Worm (Caenorhabditis elegans) whole organism, L4 larva: ENCODE results near the gene K07H8.11.

Source experiments
- D1046.2 ChIP-seq: fragments of 200-800 bp; sonication (Bioruptor generic); IDR thresholded peaks from 2 replicates; pipeline ENCODE4 v1.3.6; 2022; ENCODE audit warnings: missing genetic modification characterization, missing compliant biosample characterization
- R02D3.7 ChIP-seq: fragments of 150-350 bp; sonication (generic microtip); optimal IDR thresholded peaks from 3 replicates; lab custom pipeline; 2014; ENCODE audit warnings: missing biosample characterization, missing genetic modification characterization
- T26A8.4 ChIP-seq: fragments of 200-800 bp; sonication (Bioruptor generic); IDR thresholded peaks from 2 replicates; pipeline ENCODE4 v1.3.6; 2022; ENCODE audit warnings: missing genetic modification characterization, missing compliant biosample characterization
- aha-1 ChIP-seq: fragments of 150-350 bp; peaks from one replicate; lab custom pipeline; 2014; ENCODE audit warnings: missing biosample characterization, missing genetic modification characterization
- aly-2 ChIP-seq: sonication (generic microtip); optimal IDR thresholded peaks from 2 replicates; lab custom pipeline; 2018; ENCODE audit warnings: missing biosample characterization, missing genetic modification characterization
- ama-1 ChIP-seq: fragments of 150-350 bp; optimal IDR thresholded peaks from 2 replicates; lab custom pipeline; 2014; ENCODE audit warnings: inconsistent platforms, mixed read lengths
- attf-4 ChIP-seq: sonication (generic microtip); optimal IDR thresholded peaks from 3 replicates; lab custom pipeline; 2017; ENCODE audit warnings: missing biosample characterization, missing genetic modification characterization
- ceh-32 ChIP-seq: sonication (generic microtip); optimal IDR thresholded peaks from 2 replicates; lab custom pipeline; 2016; ENCODE audit warnings: mild to moderate bottlenecking, missing genetic modification characterization, missing compliant biosample characterization; ENCODE audit not compliant: poor library complexity
- ces-1 ChIP-seq: fragments of 150-350 bp; sonication (generic microtip); optimal IDR thresholded peaks from 4 replicates; lab custom pipeline; 2014; ENCODE audit warnings: missing biosample characterization, missing genetic modification reagents, missing genetic modification characterization
- cey-2 ChIP-seq: sonication (generic microtip); optimal IDR thresholded peaks from 3 replicates; lab custom pipeline; 2017; ENCODE audit warnings: missing genetic modification characterization, mild to moderate bottlenecking, missing compliant biosample characterization, antibody characterized with exemption, borderline replicate concordance; ENCODE audit not compliant: insufficient read depth
- ctbp-1 ChIP-seq: fragments of 200-800 bp; sonication (Bioruptor generic); IDR thresholded peaks from 2 replicates; pipeline ENCODE4 v1.3.6; 2022; ENCODE audit warnings: missing genetic modification reagents, missing genetic modification characterization, missing compliant biosample characterization
- dmd-6 ChIP-seq: fragments of 200-800 bp; sonication (Bioruptor generic); IDR thresholded peaks from 2 replicates; pipeline ENCODE4 v1.3.6; 2022; ENCODE audit warnings: missing genetic modification reagents, missing genetic modification characterization, missing compliant biosample characterization
- dve-1 ChIP-seq: sonication (generic microtip); optimal IDR thresholded peaks from 2 replicates; lab custom pipeline; 2017; ENCODE audit warnings: antibody characterized with exemption, mild to moderate bottlenecking, missing genetic modification characterization, missing compliant biosample characterization; ENCODE audit not compliant: insufficient read depth
- gei-8 ChIP-seq: fragments of 200-800 bp; sonication (Bioruptor generic); optimal IDR thresholded peaks from 2 replicates; lab custom pipeline; 2018; ENCODE audit warnings: mild to moderate bottlenecking, missing genetic modification characterization, missing compliant biosample characterization
- hif-1 ChIP-seq, 2 experiments: sonication (generic microtip); optimal IDR thresholded peaks; 2 replicates each; lab custom pipeline; 2016 to 2017; ENCODE audit warnings: missing compliant biosample characterization in 2 of 2, missing genetic modification characterization in 2 of 2, missing genetic modification reagents in 2 of 2, missing genotype in 2 of 2, mild to moderate bottlenecking in 1 of 2
- hlh-11 ChIP-seq: fragments of 200-800 bp; sonication (Bioruptor generic); optimal IDR thresholded peaks from 2 replicates; lab custom pipeline; 2018; ENCODE audit warnings: mild to moderate bottlenecking, missing genetic modification characterization, missing compliant biosample characterization
- lim-7 ChIP-seq: fragments of 200-800 bp; sonication (Bioruptor generic); IDR thresholded peaks from 2 replicates; pipeline ENCODE4 v1.3.6; 2022; ENCODE audit warnings: missing genetic modification characterization, missing compliant biosample characterization
- lin-15B ChIP-seq: fragments of 150-350 bp; sonication (generic microtip); optimal IDR thresholded peaks from 3 replicates; lab custom pipeline; 2014; ENCODE audit warnings: missing biosample characterization, missing genetic modification characterization
- lin-29 ChIP-seq: fragments of 200-800 bp; sonication (Bioruptor generic); IDR thresholded peaks from 2 replicates; pipeline ENCODE4 v1.3.6; 2022; ENCODE audit warnings: missing genetic modification reagents, missing genetic modification characterization, missing compliant biosample characterization
- lin-38 ChIP-seq: fragments of 200-800 bp; sonication (Bioruptor generic); IDR thresholded peaks from 2 replicates; pipeline ENCODE4 v1.3.6; 2022; ENCODE audit warnings: missing genetic modification reagents, missing genetic modification characterization, missing compliant biosample characterization
- lir-3 ChIP-seq: sonication (generic microtip); optimal IDR thresholded peaks from 2 replicates; lab custom pipeline; 2016; ENCODE audit warnings: mild to moderate bottlenecking, missing genetic modification characterization, missing compliant biosample characterization
- madf-5 ChIP-seq, 2 experiments: fragments of 200-800 bp; sonication (Bioruptor generic); IDR thresholded peaks; 2 replicates each; pipeline ENCODE4 v1.3.6; 2022; ENCODE audit warnings: missing compliant biosample characterization in 2 of 2, missing genetic modification characterization in 2 of 2
- madf-9 ChIP-seq: fragments of 200-800 bp; sonication (Bioruptor generic); conservative IDR thresholded peaks from 2 replicates; pipeline ENCODE4 v1.3.6; 2022; ENCODE audit warnings: missing genetic modification reagents, missing genetic modification characterization, missing compliant biosample characterization
- mdt-29 ChIP-seq: fragments of 200-800 bp; sonication (Bioruptor generic); IDR thresholded peaks from 2 replicates; pipeline ENCODE4 v1.3.6; 2022; ENCODE audit warnings: missing genetic modification reagents, missing genetic modification characterization, missing compliant biosample characterization
- nhr-237 ChIP-seq: sonication (generic microtip); optimal IDR thresholded peaks from 2 replicates; lab custom pipeline; 2017; ENCODE audit warnings: missing biosample characterization, missing genetic modification characterization
- nhr-25 ChIP-seq: sonication (generic microtip); optimal IDR thresholded peaks from 2 replicates; lab custom pipeline; 2017; ENCODE audit warnings: missing genetic modification characterization, mild to moderate bottlenecking, missing compliant biosample characterization, antibody characterized with exemption, moderate library complexity, borderline replicate concordance; ENCODE audit not compliant: insufficient read depth
- nhr-28 ChIP-seq: fragments of 150-350 bp; optimal IDR thresholded peaks from 2 replicates; lab custom pipeline; 2014; ENCODE audit warnings: missing biosample characterization, missing genetic modification characterization
- nhr-42 ChIP-seq: fragments of 200-800 bp; sonication (Bioruptor generic); IDR thresholded peaks from 2 replicates; pipeline ENCODE4 v1.3.6; 2022; ENCODE audit warnings: missing genetic modification characterization, missing compliant biosample characterization
- nhr-48 ChIP-seq: sonication (generic microtip); optimal IDR thresholded peaks from 2 replicates; lab custom pipeline; 2016; ENCODE audit warnings: mild to moderate bottlenecking, missing genetic modification characterization, missing compliant biosample characterization
- pqm-1 ChIP-seq: sonication (generic microtip); optimal IDR thresholded peaks from 2 replicates; lab custom pipeline; 2017; ENCODE audit warnings: missing biosample characterization, missing genetic modification characterization
- saeg-2 ChIP-seq: fragments of 200-800 bp; sonication (Bioruptor generic); IDR thresholded peaks from 2 replicates; pipeline ENCODE4 v1.3.6; 2022; ENCODE audit warnings: missing genetic modification reagents, missing genetic modification characterization, missing compliant biosample characterization
- set-16 ChIP-seq: fragments of 200-800 bp; sonication (Bioruptor generic); IDR thresholded peaks from 2 replicates; pipeline ENCODE4 v1.3.6; 2022; ENCODE audit warnings: missing genetic modification reagents, missing genetic modification characterization, missing compliant biosample characterization
- spr-3 ChIP-seq: fragments of 200-800 bp; sonication (Bioruptor generic); optimal IDR thresholded peaks from 2 replicates; lab custom pipeline; 2018; ENCODE audit warnings: mild to moderate bottlenecking, missing genetic modification characterization, missing compliant biosample characterization
- tag-97 ChIP-seq: fragments of 200-800 bp; sonication (Bioruptor generic); IDR thresholded peaks from 2 replicates; pipeline ENCODE4 v1.3.6; 2022; ENCODE audit warnings: missing genetic modification characterization, missing compliant biosample characterization
- tra-1 ChIP-seq: fragments of 200-800 bp; sonication (Bioruptor generic); IDR thresholded peaks from 2 replicates; pipeline ENCODE4 v1.3.6; 2022; ENCODE audit warnings: missing genetic modification reagents, missing genetic modification characterization, missing compliant biosample characterization
- unc-130 ChIP-seq: sonication (generic microtip); optimal IDR thresholded peaks from 2 replicates; lab custom pipeline; 2016; ENCODE audit warnings: missing genetic modification reagents, missing genetic modification characterization, missing compliant biosample characterization
- unc-39 ChIP-seq: sonication (generic microtip); optimal IDR thresholded peaks from 2 replicates; lab custom pipeline; 2017; ENCODE audit warnings: missing biosample characterization, missing genetic modification characterization
- vab-7 ChIP-seq: fragments of 200-800 bp; sonication (Bioruptor generic); IDR thresholded peaks from 2 replicates; pipeline ENCODE4 v1.3.6; 2022; ENCODE audit warnings: missing genetic modification reagents, missing genetic modification characterization, missing compliant biosample characterization
- zip-11 ChIP-seq: fragments of 200-800 bp; sonication (Bioruptor generic); IDR thresholded peaks from 2 replicates; pipeline ENCODE4 v1.3.6; 2022; ENCODE audit warnings: missing genetic modification characterization, missing compliant biosample characterization
- ztf-11 ChIP-seq: fragments of 150-350 bp; optimal IDR thresholded peaks from 2 replicates; lab custom pipeline; 2014; ENCODE audit warnings: missing biosample characterization, missing genetic modification characterization

K07H8.11 gene

ce11 chrIV:8260848-8261638 lies 14.1 kb downstream of the K07H8.11 start, which contains the start of gene vit-6 (continued):
- TF ChIP-seq aha-1 (tag; lab: Kevin White, UChicago), result peak; percentile 21

- no peak for TF ChIP-seq ces-1 (GFP tag; lab: Kevin White, UChicago)
- TF ChIP-seq cey-2 (tag; lab: Kevin White, UChicago), result no peak
- TF ChIP-seq R02D3.7 (tag; lab: Kevin White, UChicago), result no peak
- TF ChIP-seq tra-1 (GFP tag; lab: Robert Waterston, UW), result no peak
- no peak for TF ChIP-seq gei-8 (GFP tag; lab: Kevin White, UChicago)
Observed at ce11 chrIV:8259904-8260303, 15.2 kb downstream of the K07H8.11 start, which contains the start of gene K07H8.7. K07H8.7 (minus strand) TSS chrIV:8260004.

- TF ChIP-seq dve-1 (peak; percentile 34), nhr-28 (tag; lab: Kevin White, UChicago) (peak; percentile 64), D1046.2 (GFP tag; lab: Robert Waterston, UW) (no peak), pqm-1 (tag; lab: Kevin White, UChicago) (peak; percentile 32)
Observed at ce11 chrIV:8255221-8255620, 19.9 kb downstream of the K07H8.11 start.

ce11 chrIV:8254193-8254592 lies 20.9 kb downstream of the K07H8.11 start:
- TF ChIP-seq aha-1 (tag; lab: Kevin White, UChicago) (peak; percentile 90), madf-9 (GFP tag; lab: Robert Waterston, UW) (no peak), nhr-28 (tag; lab: Kevin White, UChicago) (peak; percentile 24), nhr-42 (GFP tag; lab: Robert Waterston, UW) (no peak), nhr-48 (tag; lab: Kevin White, UChicago) (peak; percentile 66), hlh-11 (tag; lab: Kevin White, UChicago) (peak; percentile 59)

ce11 chrIV:8252856-8253255 lies 22.3 kb downstream of the K07H8.11 start:
- TF ChIP-seq attf-4, result no peak
- TF ChIP-seq spr-3 (GFP tag; lab: Kevin White, UChicago), result peak; percentile 58
- peak; percentile 83 for TF ChIP-seq lin-38 (GFP tag; lab: Robert Waterston, UW)
- no peak for TF ChIP-seq nhr-237 (tag; lab: Kevin White, UChicago)
- no peak for TF ChIP-seq ama-1 (lab: Kevin White, UChicago)
- TF ChIP-seq hlh-11 (tag; lab: Kevin White, UChicago), result peak; percentile 66
- 0 out of 2 replicates have a peak, but pooled peaks have one; percentile 54 for TF ChIP-seq saeg-2
- peak; percentile 83 for TF ChIP-seq tra-1 (GFP tag; lab: Robert Waterston, UW)
- TF ChIP-seq unc-130 (GFP tag; lab: Kevin White, UChicago), result peak; percentile 80
- TF ChIP-seq lin-15B (tag; lab: Kevin White, UChicago), result no peak
- TF ChIP-seq ctbp-1 (GFP tag; lab: Robert Waterston, UW), result no peak; the same call in 1 of the 2 replicates
- TF ChIP-seq T26A8.4 (GFP tag; lab: Robert Waterston, UW), result peak; percentile 80
- TF ChIP-seq zip-11 (GFP tag; lab: Robert Waterston, UW), result peak; percentile 79
- TF ChIP-seq hif-1 (tag; optimal IDR thresholded peaks at IDR 0.05; lab: Kevin White, UChicago), result peak in 1 of 2 experiments; percentile 54
- TF ChIP-seq madf-5 (GFP tag; IDR thresholded peaks at IDR 0.05; lab: Robert Waterston, UW), result peak; percentile 77 to 81; a peak in 2 of 4 replicates
- no peak for TF ChIP-seq cey-2 (tag; lab: Kevin White, UChicago)
- TF ChIP-seq aly-2, result no peak
- no peak for TF ChIP-seq unc-39
- TF ChIP-seq nhr-28 (tag; lab: Kevin White, UChicago), result peak; percentile 24
- TF ChIP-seq set-16, result no peak
- TF ChIP-seq ceh-32 (tag; lab: Kevin White, UChicago), result no peak
- TF ChIP-seq lin-29 (GFP tag; lab: Robert Waterston, UW), result no peak
- TF ChIP-seq dmd-6 (GFP tag; lab: Robert Waterston, UW), result peak; percentile 78
- no peak for TF ChIP-seq nhr-25 (tag; lab: Kevin White, UChicago)
- no peak for TF ChIP-seq mdt-29 (GFP tag; lab: Robert Waterston, UW)
- TF ChIP-seq vab-7 (GFP tag; lab: Robert Waterston, UW), result peak; percentile 94
- no peak for TF ChIP-seq tag-97 (GFP tag; lab: Robert Waterston, UW)
- peak; percentile 55 for TF ChIP-seq lir-3 (tag; lab: Kevin White, UChicago)
- TF ChIP-seq lim-7 (GFP tag; lab: Robert Waterston, UW), result no peak; the same call in 1 of the 2 replicates
- TF ChIP-seq ztf-11, result no peak
- peak; percentile 73 for TF ChIP-seq dve-1
